Worm (Caenorhabditis elegans): Measurements from ENCODE around the gene unc-1.
A peak's percentile ranks its signal among the peaks of the same experiment; 100 is the strongest.

unc-1 gene

ce11 chrX:1107758-1108157, 45.5 kb upstream of the unc-1 start, which contains the start of gene C05D9.4:
Gene C05D9.4, plus strand, starts transcription at chrX:1108058.
- TF ChIP-seq C34F6.9 (tag; optimal IDR thresholded peaks at IDR 0.05): no peak
- TF ChIP-seq ceh-16 (tag; optimal IDR thresholded peaks at IDR 0.05): no peak
- no peak for TF ChIP-seq Y55F3AM.14 (GFP tag; optimal IDR thresholded peaks at IDR 0.05)
- no peak for TF ChIP-seq egl-27 (tag; optimal IDR thresholded peaks at IDR 0.05)
- no peak for TF ChIP-seq mbf-1 (tag; optimal IDR thresholded peaks at IDR 0.05)
- no peak for TF ChIP-seq unc-55 (GFP tag; optimal IDR thresholded peaks at IDR 0.05)
- no peak for TF ChIP-seq unc-62 (GFP tag; optimal IDR thresholded peaks at IDR 0.05)
- TF ChIP-seq nhr-237 (tag; optimal IDR thresholded peaks at IDR 0.05): no peak
- no peak for TF ChIP-seq nhr-23 (tag; optimal IDR thresholded peaks at IDR 0.05)
- TF ChIP-seq sma-3 (GFP tag; optimal IDR thresholded peaks at IDR 0.05): no peak
- TF ChIP-seq F13H6.1 (tag; optimal IDR thresholded peaks at IDR 0.05): no peak
- no peak for TF ChIP-seq mdl-1 (tag; optimal IDR thresholded peaks at IDR 0.05)
- TF ChIP-seq sma-9 (GFP tag; optimal IDR thresholded peaks at IDR 0.05): no peak
- TF ChIP-seq sma-9 (tag; optimal IDR thresholded peaks at IDR 0.05): no peak
- TF ChIP-seq elt-3 (tag; optimal IDR thresholded peaks at IDR 0.05): no peak
- no peak for TF ChIP-seq nhr-11 (tag; optimal IDR thresholded peaks at IDR 0.05)
- TF ChIP-seq zag-1 (tag; optimal IDR thresholded peaks at IDR 0.05): no peak

ce11 chrX:1103702-1104262, 41.5 kb upstream of the unc-1 start, which contains the start of gene ife-4:
Gene ife-4, plus strand, starts transcription at chrX:1104212.
- peak; percentile 50 for TF ChIP-seq mab-5 (tag; optimal IDR thresholded peaks at IDR 0.05)
- TF ChIP-seq mbf-1 (tag; optimal IDR thresholded peaks at IDR 0.05): no peak
- peak; percentile 7 for TF ChIP-seq crh-2 (tag; optimal IDR thresholded peaks at IDR 0.05)
- no peak for TF ChIP-seq nhr-10 (tag; optimal IDR thresholded peaks at IDR 0.05)
- peak; percentile 63 for TF ChIP-seq unc-55 (GFP tag; optimal IDR thresholded peaks at IDR 0.05)
- TF ChIP-seq lsy-2 (tag; optimal IDR thresholded peaks at IDR 0.05): peak in 1 of 2 experiments; percentile 51
- TF ChIP-seq zag-1 (tag; optimal IDR thresholded peaks at IDR 0.05): peak; percentile 22
- TF ChIP-seq fos-1 (tag; optimal IDR thresholded peaks at IDR 0.05): peak; percentile 6
- peak; percentile 47 for TF ChIP-seq sma-9 (GFP tag; optimal IDR thresholded peaks at IDR 0.05)
- TF ChIP-seq sma-9 (tag; optimal IDR thresholded peaks at IDR 0.05): no peak
- TF ChIP-seq C34F6.9 (tag; optimal IDR thresholded peaks at IDR 0.05): peak; percentile 70
- TF ChIP-seq skn-1 (tag; optimal IDR thresholded peaks at IDR 0.05): no peak
- no peak for TF ChIP-seq mdl-1 (tag; optimal IDR thresholded peaks at IDR 0.05)
- TF ChIP-seq nhr-129 (tag; optimal IDR thresholded peaks at IDR 0.05): peak; percentile 29
- peak; percentile 41 for TF ChIP-seq F13H6.1 (tag; optimal IDR thresholded peaks at IDR 0.05)

DNA sequence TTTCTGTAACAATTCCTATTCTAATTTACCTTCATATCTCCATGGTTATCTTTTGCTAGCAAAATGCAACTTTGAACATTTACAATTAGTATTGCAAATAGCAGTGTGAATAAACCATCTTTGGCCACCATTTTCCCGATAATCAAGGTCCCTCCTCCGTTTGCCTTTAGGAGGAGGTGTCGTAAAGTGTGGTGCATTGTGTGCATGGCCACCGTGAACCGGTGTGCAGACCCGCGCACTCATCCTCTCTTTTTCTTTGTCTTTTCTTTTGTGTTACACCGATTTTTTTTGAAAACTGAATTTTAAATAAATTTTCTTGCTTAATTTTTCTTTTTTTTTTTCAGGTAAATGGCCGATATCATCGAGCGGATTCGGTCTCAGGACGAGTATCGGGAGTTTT, 34.6 kb upstream of the unc-1 start, which contains the start of the genes pigx-1 and rme-6:
pigx-1 (minus strand) TSS at position 206 of the 400 bp plus-strand sequence.
rme-6 (plus strand) TSS at position 345 of the 400 bp plus-strand sequence.
- TF ChIP-seq alr-1 (tag; optimal IDR thresholded peaks at IDR 0.05) (no peak), lsy-2 (tag; optimal IDR thresholded peaks at IDR 0.05) (peak in 1 of 2 experiments; percentile 27), dmd-4 (tag; optimal IDR thresholded peaks at IDR 0.05) (no peak), nhr-129 (tag; optimal IDR thresholded peaks at IDR 0.05) (peak; percentile 20), C34F6.9 (tag; optimal IDR thresholded peaks at IDR 0.05) (no peak), fos-1 (tag; optimal IDR thresholded peaks at IDR 0.05) (no peak), blmp-1 (tag; optimal IDR thresholded peaks at IDR 0.05; ENCODE audit: insufficient read depth) (no peak), unc-55 (GFP tag; optimal IDR thresholded peaks at IDR 0.05) (peak; percentile 63)

DNA sequence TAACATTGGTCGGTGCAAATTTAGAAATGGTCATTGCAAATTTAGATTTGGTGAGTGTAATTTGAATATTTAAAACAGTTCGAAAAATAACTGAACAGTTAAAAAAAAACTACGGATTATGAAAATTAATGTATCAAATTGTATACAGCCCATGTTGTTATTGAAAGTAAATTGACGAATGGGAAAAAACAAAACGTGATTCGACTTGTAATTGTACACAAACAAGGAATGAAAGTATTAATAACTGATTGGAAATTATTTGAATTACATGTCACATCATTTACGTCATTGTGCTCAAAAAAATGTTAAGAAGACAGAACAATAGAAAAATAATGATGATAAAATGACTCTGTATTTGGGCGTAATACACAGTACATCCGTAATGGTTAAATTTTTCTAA, 32.1 kb upstream of the unc-1 start:
- TF ChIP-seq mbf-1 (tag; optimal IDR thresholded peaks at IDR 0.05): no peak
- no peak for TF ChIP-seq nhr-237 (tag; optimal IDR thresholded peaks at IDR 0.05)
- TF ChIP-seq blmp-1 (tag; optimal IDR thresholded peaks at IDR 0.05; ENCODE audit: insufficient read depth): no peak
- no peak for TF ChIP-seq ama-1 (optimal IDR thresholded peaks at IDR 0.05)
- no peak for TF ChIP-seq nhr-21 (tag; optimal IDR thresholded peaks at IDR 0.05)
- TF ChIP-seq nhr-12 (tag; optimal IDR thresholded peaks at IDR 0.05): no peak

- TF ChIP-seq peb-1 (tag; optimal IDR thresholded peaks at IDR 0.05): no peak
- peak; percentile 97 for TF ChIP-seq sma-9 (GFP tag; optimal IDR thresholded peaks at IDR 0.05)
- TF ChIP-seq sma-9 (tag; optimal IDR thresholded peaks at IDR 0.05): no peak
- no peak for TF ChIP-seq ceh-16 (tag; optimal IDR thresholded peaks at IDR 0.05)
- no peak for TF ChIP-seq alr-1 (tag; optimal IDR thresholded peaks at IDR 0.05)
- no peak for TF ChIP-seq R02D3.7 (tag; optimal IDR thresholded peaks at IDR 0.05)
- peak; percentile 95 to 98 for TF ChIP-seq mdl-1 (tag; optimal IDR thresholded peaks at IDR 0.05)
- TF ChIP-seq sem-4 (tag; optimal IDR thresholded peaks at IDR 0.05): peak; percentile 97
- no peak for TF ChIP-seq nhr-77 (tag; optimal IDR thresholded peaks at IDR 0.05)
- TF ChIP-seq nhr-25 (tag; optimal IDR thresholded peaks at IDR 0.05): peak; percentile 93
- peak; percentile 73 for TF ChIP-seq gmeb-1 (tag; optimal IDR thresholded peaks at IDR 0.05)
- TF ChIP-seq Y55F3AM.14 (GFP tag; optimal IDR thresholded peaks at IDR 0.05): peak; percentile 87
- peak; percentile 98 for TF ChIP-seq nhr-129 (tag; optimal IDR thresholded peaks at IDR 0.05)
- TF ChIP-seq ztf-4 (tag; optimal IDR thresholded peaks at IDR 0.05): peak; percentile 84
- TF ChIP-seq elt-1 (tag; optimal IDR thresholded peaks at IDR 0.05): no peak
- peak; percentile 97 for TF ChIP-seq C34F6.9 (tag; optimal IDR thresholded peaks at IDR 0.05)
- TF ChIP-seq ZK546.5 (tag; optimal IDR thresholded peaks at IDR 0.05): no peak
- peak; percentile 8 for TF ChIP-seq ztf-11 (tag; optimal IDR thresholded peaks at IDR 0.05)
- TF ChIP-seq nhr-23 (tag; optimal IDR thresholded peaks at IDR 0.05): no peak
- peak; percentile 82 for TF ChIP-seq snpc-4 (tag; optimal IDR thresholded peaks at IDR 0.05)
- peak; percentile 64 to 91 for TF ChIP-seq lsy-2 (tag; optimal IDR thresholded peaks at IDR 0.05)
- no peak for TF ChIP-seq ceh-82 (tag; optimal IDR thresholded peaks at IDR 0.05)
- TF ChIP-seq lin-11 (tag; optimal IDR thresholded peaks at IDR 0.05): peak; percentile 28
- TF ChIP-seq egl-27 (tag; optimal IDR thresholded peaks at IDR 0.05): peak; percentile 90
- TF ChIP-seq nhr-11 (tag; optimal IDR thresholded peaks at IDR 0.05): no peak
Observed at ce11 chrX:1093154-1093553, 30.9 kb upstream of the unc-1 start.
